Worm (Caenorhabditis elegans) whole organism, young adult: Measurements from ENCODE around the gene F44D12.19.
A peak's percentile ranks its signal among the peaks of the same experiment; 100 is the strongest.

Experiments used
- D2030.7 ChIP-seq: fragments of 200-800 bp; sonication (Bioruptor generic); IDR thresholded peaks from 2 replicates; pipeline ENCODE4 v1.3.6; 2022; ENCODE audit warnings: missing genetic modification reagents, missing genetic modification characterization, missing compliant biosample characterization
- F57A8.1 ChIP-seq: fragments of 200-800 bp; sonication (Bioruptor generic); optimal IDR thresholded peaks from 2 replicates; lab custom pipeline; 2018; ENCODE audit warnings: mild to moderate bottlenecking, missing genetic modification characterization, moderate library complexity, missing compliant biosample characterization
- Y53F4B.3 ChIP-seq: fragments of 200-800 bp; sonication (Bioruptor generic); IDR thresholded peaks from 2 replicates; pipeline ENCODE4 v1.3.6; 2022; ENCODE audit warnings: missing genetic modification reagents, missing genetic modification characterization, missing compliant biosample characterization
- ama-1 ChIP-seq, 3 experiments: fragments of 150-350 bp in 1 of 3; sonication (generic microtip) in 2 of 3; optimal IDR thresholded peaks; 2 replicates each; lab custom pipeline; 2014 to 2018; ENCODE audit warnings: missing biosample characterization in 2 of 3, missing genetic modification characterization in 2 of 3, missing genetic modification reagents in 2 of 3
- ceh-27 ChIP-seq: fragments of 200-800 bp; sonication (Bioruptor generic); optimal IDR thresholded peaks from 2 replicates; lab custom pipeline; 2018; ENCODE audit warnings: mild to moderate bottlenecking, missing genetic modification characterization, moderate library complexity, missing compliant biosample characterization
- hmg-1.2 ChIP-seq: fragments of 200-800 bp; sonication (Bioruptor generic); IDR thresholded peaks from 2 replicates; pipeline ENCODE4 v1.3.6; 2022; ENCODE audit warnings: missing genetic modification reagents, missing genetic modification characterization, missing compliant biosample characterization
- lin-40 ChIP-seq: sonication (generic microtip); optimal IDR thresholded peaks from 2 replicates; lab custom pipeline; 2016; ENCODE audit warnings: missing genetic modification characterization, mild to moderate bottlenecking, missing compliant biosample characterization, missing genotype, missing genetic modification reagents
- nfya-1 ChIP-seq: sonication (generic microtip); optimal IDR thresholded peaks from 2 replicates; lab custom pipeline; 2017; ENCODE audit warnings: antibody characterized with exemption, missing compliant biosample characterization, missing genetic modification characterization, borderline replicate concordance; ENCODE audit not compliant: insufficient read depth
- nfyb-1 ChIP-seq: fragments of 200-800 bp; sonication (Bioruptor generic); IDR thresholded peaks from 2 replicates; pipeline ENCODE4 v1.3.6; 2022; ENCODE audit warnings: missing genetic modification reagents, missing genetic modification characterization, missing compliant biosample characterization
- sdz-38 ChIP-seq: sonication (generic microtip); optimal IDR thresholded peaks from 2 replicates; lab custom pipeline; 2016; ENCODE audit warnings: missing genotype, missing genetic modification characterization, missing compliant biosample characterization
- sea-2 ChIP-seq: fragments of 200-800 bp; sonication (Bioruptor generic); IDR thresholded peaks from 2 replicates; pipeline ENCODE4 v1.3.6; 2022; ENCODE audit warnings: missing genetic modification characterization, missing compliant biosample characterization
- snpc-4 ChIP-seq, 5 experiments: fragments of 150-350 bp in 1 of 5; sonication (generic microtip) in 4 of 5; optimal IDR thresholded peaks; 2 replicates each; lab custom pipeline; 2014 to 2018; ENCODE audit warnings: missing genetic modification characterization in 5 of 5, missing biosample characterization in 3 of 5, antibody characterized with exemption in 2 of 5, mild to moderate bottlenecking in 2 of 5, missing compliant biosample characterization in 2 of 5, missing genotype in 2 of 5, moderate library complexity in 2 of 5, missing genetic modification reagents in 1 of 5
- tbx-9 ChIP-seq: sonication (generic microtip); optimal IDR thresholded peaks from 2 replicates; lab custom pipeline; 2016; ENCODE audit warnings: borderline replicate concordance, missing genetic modification characterization, inconsistent platforms, missing compliant biosample characterization
- ztf-18 ChIP-seq: sonication (generic microtip); optimal IDR thresholded peaks from 2 replicates; lab custom pipeline; 2016; ENCODE audit warnings: missing genotype, mild to moderate bottlenecking, missing genetic modification characterization, missing compliant biosample characterization

ce11 chrIV:9994895-9995394 is 26.4 kb upstream of the F44D12.19 start, which contains the start of gene uba-1:
- TF ChIP-seq nfyb-1 (GFP tag; lab: Robert Waterston, UW) (peak; percentile 85), Y53F4B.3 (no peak), D2030.7 (peak; percentile 68), sea-2 (GFP tag; lab: Robert Waterston, UW) (no peak), snpc-4 (GFP tag; optimal IDR thresholded peaks at IDR 0.05; lab: Kevin White, UChicago) (no peak), snpc-4 (tag; optimal IDR thresholded peaks at IDR 0.05; lab: Kevin White, UChicago) (peak; percentile 6 to 50 (median 40)), hmg-1.2 (GFP tag; lab: Robert Waterston, UW) (peak; percentile 53), sdz-38 (tag; lab: Kevin White, UChicago) (no peak), nfya-1 (tag; lab: Kevin White, UChicago) (no peak), ztf-18 (tag; lab: Kevin White, UChicago) (no peak), lin-40 (tag; lab: Kevin White, UChicago) (peak; percentile 31), ama-1 (optimal IDR thresholded peaks at IDR 0.05; lab: Kevin White, UChicago) (no peak), ama-1 (GFP tag; optimal IDR thresholded peaks at IDR 0.05; lab: Kevin White, UChicago) (peak; percentile 28 to 37), ceh-27 (peak; percentile 46), F57A8.1 (GFP tag; lab: Kevin White, UChicago) (no peak), tbx-9 (no peak)
